Worm (Caenorhabditis elegans) whole organism, L2 larva: ENCODE measurements around the gene str-170.

Experiments used
- R02D3.7 ChIP-seq: fragments of 150-350 bp; optimal IDR thresholded peaks from 2 replicates; lab custom pipeline; 2014; ENCODE audit warnings: missing biosample characterization, missing genetic modification characterization
- Y55F3AM.14 ChIP-seq: fragments of 200-800 bp; sonication (Bioruptor generic); optimal IDR thresholded peaks from 2 replicates; lab custom pipeline; 2018; ENCODE audit warnings: mild to moderate bottlenecking, missing genetic modification characterization, missing compliant biosample characterization
- ZK546.5 ChIP-seq: sonication (generic microtip); optimal IDR thresholded peaks from 2 replicates; lab custom pipeline; 2017; ENCODE audit warnings: missing biosample characterization, missing genetic modification characterization
- ama-1 ChIP-seq: fragments of 150-350 bp; optimal IDR thresholded peaks from 2 replicates; lab custom pipeline; 2018; ENCODE audit warnings: inconsistent platforms
- blmp-1 ChIP-seq: sonication (generic microtip); optimal IDR thresholded peaks from 2 replicates; lab custom pipeline; 2017; ENCODE audit warnings: missing genetic modification characterization, mild to moderate bottlenecking, missing compliant biosample characterization, antibody characterized with exemption, moderate library complexity; ENCODE audit not compliant: insufficient read depth
- ceh-16 ChIP-seq: fragments of 150-350 bp; optimal IDR thresholded peaks from 2 replicates; lab custom pipeline; 2014; ENCODE audit warnings: missing biosample characterization, missing genetic modification characterization
- dmd-4 ChIP-seq: sonication (generic microtip); optimal IDR thresholded peaks from 2 replicates; lab custom pipeline; 2017; ENCODE audit warnings: missing biosample characterization, missing genetic modification characterization
- elt-1 ChIP-seq: fragments of 150-350 bp; optimal IDR thresholded peaks from 2 replicates; lab custom pipeline; 2014; ENCODE audit warnings: missing biosample characterization, missing genetic modification characterization
- fos-1 ChIP-seq: fragments of 150-350 bp; optimal IDR thresholded peaks from 2 replicates; lab custom pipeline; 2014; ENCODE audit warnings: missing biosample characterization, missing genetic modification characterization
- lin-13 ChIP-seq: fragments of 150-350 bp; optimal IDR thresholded peaks from 2 replicates; lab custom pipeline; 2014; ENCODE audit warnings: missing biosample characterization, missing genetic modification reagents, missing genetic modification characterization
- lin-39 ChIP-seq: fragments of 150-350 bp; optimal IDR thresholded peaks from 2 replicates; lab custom pipeline; 2014; ENCODE audit warnings: missing biosample characterization, missing genetic modification reagents, missing genetic modification characterization
- nhr-12 ChIP-seq: fragments of 150-350 bp; optimal IDR thresholded peaks from 2 replicates; lab custom pipeline; 2014; ENCODE audit warnings: missing biosample characterization, missing genetic modification characterization
- nhr-21 ChIP-seq: fragments of 150-350 bp; optimal IDR thresholded peaks from 2 replicates; lab custom pipeline; 2014; ENCODE audit warnings: missing biosample characterization, missing genetic modification characterization
- nhr-6 ChIP-seq: fragments of 150-350 bp; optimal IDR thresholded peaks from 2 replicates; lab custom pipeline; 2014; ENCODE audit warnings: missing biosample characterization, missing genetic modification characterization
- nhr-77 ChIP-seq: fragments of 150-350 bp; optimal IDR thresholded peaks from 2 replicates; lab custom pipeline; 2014; ENCODE audit warnings: missing biosample characterization, missing genetic modification characterization
- skn-1 ChIP-seq: sonication (generic microtip); optimal IDR thresholded peaks from 2 replicates; lab custom pipeline; 2017; ENCODE audit warnings: missing biosample characterization, missing genetic modification characterization
- sma-3 ChIP-seq: sonication (generic microtip); optimal IDR thresholded peaks from 2 replicates; lab custom pipeline; 2016; ENCODE audit warnings: missing genetic modification reagents, missing genetic modification characterization, missing compliant biosample characterization
- unc-39 ChIP-seq: fragments of 150-350 bp; optimal IDR thresholded peaks from 2 replicates; lab custom pipeline; 2014; ENCODE audit warnings: missing biosample characterization, missing genetic modification characterization
- unc-55 ChIP-seq: fragments of 150-350 bp; sonication (generic microtip); optimal IDR thresholded peaks from 3 replicates; lab custom pipeline; 2014; ENCODE audit warnings: missing biosample characterization, missing genetic modification reagents, missing genetic modification characterization
- ztf-1 ChIP-seq: fragments of 200-800 bp; sonication (Bioruptor generic); conservative IDR thresholded peaks from 2 replicates; pipeline ENCODE4 v1.3.6; 2022; ENCODE audit warnings: missing genetic modification characterization, missing compliant biosample characterization

The str-170 gene

ce11 chrIV:4913090-4913489, 35.9 kb downstream of the str-170 start, which contains the start of gene str-156:
Gene str-156 (plus strand): TSS chrIV:4913390.
- TF ChIP-seq nhr-12 (tag; lab: Kevin White, UChicago) (no peak), lin-13 (GFP tag; lab: Kevin White, UChicago) (no peak)

ce11 chrIV:4915689-4916088, 38.5 kb downstream of the str-170 start, which contains the start of gene str-155:
Gene str-155 (plus strand): TSS chrIV:4915989.
- TF ChIP-seq Y55F3AM.14 (GFP tag; lab: Kevin White, UChicago) (no peak), lin-13 (GFP tag; lab: Kevin White, UChicago) (no peak), nhr-77 (tag; lab: Kevin White, UChicago) (no peak), sma-3 (GFP tag; lab: Kevin White, UChicago) (no peak), ztf-1 (GFP tag; lab: Robert Waterston, UW) (no peak), ZK546.5 (no peak), blmp-1 (tag; lab: Kevin White, UChicago) (no peak), ceh-16 (tag; lab: Kevin White, UChicago) (no peak), unc-39 (tag; lab: Kevin White, UChicago) (no peak), fos-1 (tag; lab: Kevin White, UChicago) (no peak), ama-1 (no peak), nhr-21 (tag; lab: Kevin White, UChicago) (no peak)

DNA sequence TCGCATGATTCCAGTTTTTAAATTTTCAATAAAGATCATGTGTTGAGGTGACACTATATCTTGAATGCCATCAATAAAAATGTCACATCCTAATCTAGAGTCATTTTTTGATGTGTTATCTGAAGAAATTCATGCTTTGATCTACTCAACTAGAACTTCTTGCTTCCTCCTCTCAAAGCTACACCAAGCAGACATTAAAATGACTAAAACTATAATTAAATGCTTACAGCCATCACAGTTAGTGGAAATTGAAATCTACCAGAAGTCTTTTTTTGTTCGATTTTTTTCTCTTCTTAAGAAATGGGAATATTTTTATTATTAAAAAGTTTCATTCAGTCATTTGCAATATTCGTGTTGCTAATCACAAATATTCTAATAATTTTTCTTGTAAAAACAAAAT, 40.6 kb downstream of the str-170 start, which contains the start of gene str-158:
Gene str-158 (plus strand): TSS at position 301 of the 400 bp plus-strand sequence.
- TF ChIP-seq elt-1 (tag; lab: Kevin White, UChicago) (no peak), unc-55 (GFP tag; lab: Kevin White, UChicago) (no peak), fos-1 (tag; lab: Kevin White, UChicago) (no peak), lin-39 (no peak), skn-1 (tag; lab: Kevin White, UChicago) (no peak), nhr-6 (tag; lab: Kevin White, UChicago) (no peak), R02D3.7 (tag; lab: Kevin White, UChicago) (no peak), ama-1 (no peak), dmd-4 (no peak)
- TF ChIP-seq, all 48 proteins: peak for 0
